Worm (Caenorhabditis elegans): ENCODE data around the gene F26F2.7.

The F26F2.7 gene

DNA sequence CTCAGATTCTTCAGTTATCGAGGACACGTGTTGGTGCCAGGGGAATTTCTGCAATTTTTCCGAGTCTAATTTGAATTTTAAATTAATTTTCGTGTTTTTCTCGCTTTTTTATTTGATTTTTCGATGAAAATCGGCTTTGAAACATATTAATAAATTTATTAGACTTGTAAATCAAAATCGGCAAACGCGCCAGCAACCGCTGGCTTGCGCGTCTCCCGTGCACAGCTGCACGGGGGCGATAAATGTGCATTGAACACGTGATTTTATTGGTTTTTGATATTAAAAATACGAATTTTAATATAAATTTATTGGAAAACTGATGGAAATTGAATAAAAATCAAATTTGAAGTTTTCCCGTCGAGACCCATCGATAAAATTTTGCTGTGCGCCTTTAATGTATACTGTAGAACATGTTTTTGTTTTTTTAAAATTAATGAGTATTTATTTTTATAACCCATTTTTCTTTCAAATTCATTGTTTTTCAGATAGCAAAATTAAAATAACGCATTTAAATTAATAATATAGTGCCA is at the start of gene F26F2.7:
TSS of gene F26F2.7 (plus strand) at position 480 of the 530 bp plus-strand sequence.
- TF ChIP-seq nhr-12 (tag; optimal IDR thresholded peaks at IDR 0.05): no peak
- TF ChIP-seq fkh-10 (GFP tag; optimal IDR thresholded peaks at IDR 0.05): peak; percentile 34
- TF ChIP-seq lin-39 (tag; optimal IDR thresholded peaks at IDR 0.05): peak; percentile 27
- TF ChIP-seq ceh-9 (tag; optimal IDR thresholded peaks at IDR 0.05): no peak
- no peak for TF ChIP-seq elt-3 (tag; optimal IDR thresholded peaks at IDR 0.05)
- peak; percentile 60 for TF ChIP-seq ceh-28 (tag; optimal IDR thresholded peaks at IDR 0.05)
- no peak for TF ChIP-seq nhr-28 (tag; optimal IDR thresholded peaks at IDR 0.05)
- TF ChIP-seq nhr-43 (tag; optimal IDR thresholded peaks at IDR 0.05; ENCODE audit: poor library complexity, severe bottlenecking): peak; percentile 54
- TF ChIP-seq elt-1 (tag; optimal IDR thresholded peaks at IDR 0.05): no peak
- TF ChIP-seq ceh-82 (tag; optimal IDR thresholded peaks at IDR 0.05): no peak
- no peak for TF ChIP-seq ceh-16 (tag; optimal IDR thresholded peaks at IDR 0.05)
- TF ChIP-seq pqm-1 (tag; optimal IDR thresholded peaks at IDR 0.05): peak; percentile 10
- peak; percentile 83 for TF ChIP-seq pha-4 (tag; optimal IDR thresholded peaks at IDR 0.05)
- TF ChIP-seq ztf-4 (tag; optimal IDR thresholded peaks at IDR 0.05): no peak
- peak; percentile 51 for TF ChIP-seq lsy-12 (tag; optimal IDR thresholded peaks at IDR 0.05)
- TF ChIP-seq nfya-1 (tag; optimal IDR thresholded peaks at IDR 0.05; ENCODE audit: insufficient read depth): peak; percentile 82
- peak; percentile 56 for TF ChIP-seq lin-15B (tag; optimal IDR thresholded peaks at IDR 0.05)
- TF ChIP-seq mml-1 (tag; optimal IDR thresholded peaks at IDR 0.05): no peak
- TF ChIP-seq unc-62 (GFP tag; optimal IDR thresholded peaks at IDR 0.05): no peak
- no peak for TF ChIP-seq skn-1 (tag; optimal IDR thresholded peaks at IDR 0.05)
- TF ChIP-seq jun-1 (tag; optimal IDR thresholded peaks at IDR 0.05): peak; percentile 72
- TF ChIP-seq egl-27 (tag; optimal IDR thresholded peaks at IDR 0.05): peak; percentile 35
- peak; percentile 80 for TF ChIP-seq elt-2 (tag; optimal IDR thresholded peaks at IDR 0.05)
- TF ChIP-seq mdl-1 (tag; optimal IDR thresholded peaks at IDR 0.05): peak; percentile 17
- no peak for TF ChIP-seq aly-2 (tag; optimal IDR thresholded peaks at IDR 0.05)
- TF ChIP-seq nhr-67 (tag; optimal IDR thresholded peaks at IDR 0.05): no peak
- peak; percentile 83 for TF ChIP-seq hmg-11 (tag; optimal IDR thresholded peaks at IDR 0.05)
- TF ChIP-seq nhr-25 (tag; optimal IDR thresholded peaks at IDR 0.05): no peak
- TF ChIP-seq eor-1 (tag; optimal IDR thresholded peaks at IDR 0.05): no peak
- no peak for TF ChIP-seq nhr-237 (tag; optimal IDR thresholded peaks at IDR 0.05)
- no peak for TF ChIP-seq ztf-11 (tag; optimal IDR thresholded peaks at IDR 0.05)
- no peak for TF ChIP-seq sea-2 (GFP tag; optimal IDR thresholded peaks at IDR 0.05)
- TF ChIP-seq ama-1 (optimal IDR thresholded peaks at IDR 0.05): no peak
- peak; percentile 50 for TF ChIP-seq nhr-23 (tag; optimal IDR thresholded peaks at IDR 0.05)
- TF ChIP-seq snpc-4 (tag; optimal IDR thresholded peaks at IDR 0.05): peak; percentile 90
- no peak for TF ChIP-seq zag-1 (tag; optimal IDR thresholded peaks at IDR 0.05)
- no peak for TF ChIP-seq daf-12 (tag; optimal IDR thresholded peaks at IDR 0.05)
- TF ChIP-seq tbx-2 (tag; optimal IDR thresholded peaks at IDR 0.05): peak; percentile 65
- TF ChIP-seq nhr-77 (tag; optimal IDR thresholded peaks at IDR 0.05): no peak
- no peak for TF ChIP-seq fkh-2 (tag; optimal IDR thresholded peaks at IDR 0.05)
- TF ChIP-seq nhr-76 (tag; optimal IDR thresholded peaks at IDR 0.05): no peak
- no peak for TF ChIP-seq fos-1 (tag; optimal IDR thresholded peaks at IDR 0.05)
- no peak for TF ChIP-seq unc-39 (tag; optimal IDR thresholded peaks at IDR 0.05)
- peak; percentile 71 for TF ChIP-seq egl-5 (tag; optimal IDR thresholded peaks at IDR 0.05)
- TF ChIP-seq nhr-11 (tag; optimal IDR thresholded peaks at IDR 0.05): no peak
- TF ChIP-seq R02D3.7 (tag; optimal IDR thresholded peaks at IDR 0.05): peak; percentile 50
- no peak for TF ChIP-seq ZK546.5 (tag; optimal IDR thresholded peaks at IDR 0.05)
